Worm (Caenorhabditis elegans) whole organism, L1 larva: ENCODE data around the gene F19C7.8.

Experiments used
- aha-1 ChIP-seq: fragments of 150-350 bp; optimal IDR thresholded peaks from 2 replicates; lab custom pipeline; 2014; ENCODE audit warnings: missing biosample characterization, missing genetic modification characterization
- lin-39 ChIP-seq: fragments of 150-350 bp; optimal IDR thresholded peaks from 2 replicates; lab custom pipeline; 2014; ENCODE audit warnings: missing biosample characterization, missing genetic modification reagents, missing genetic modification characterization

- no peak for TF ChIP-seq lin-39 (tag; lab: Kevin White, UChicago)
- no peak for TF ChIP-seq aha-1 (tag; lab: Kevin White, UChicago)
These were observed 35.4 kb upstream of the F19C7.8 start for ce11 chrIV:4673332-4673731.
